Fruit fly (Drosophila melanogaster) whole organism, embryonic: Measurements from ENCODE around the gene CG7227.

Source experiments
- Adf1 ChIP-seq: fragments of 200-800 bp; sonication (Bioruptor generic); IDR thresholded peaks from 2 replicates; pipeline ENCODE4 v1.3.6; 2022; ENCODE audit warnings: missing biosample characterization, missing genetic modification characterization
- CG1024 ChIP-seq: fragments of 200-800 bp; sonication (Bioruptor generic); IDR thresholded peaks from 2 replicates; pipeline ENCODE4 v1.3.6; 2022; ENCODE audit warnings: missing biosample characterization, missing genetic modification characterization
- CG10431 ChIP-seq: fragments of 200-800 bp; sonication (Bioruptor generic); optimal IDR thresholded peaks from 3 replicates; lab custom pipeline; 2018; ENCODE audit warnings: missing biosample characterization, mild to moderate bottlenecking, missing genetic modification characterization
- CG11560 ChIP-seq: fragments of 200-800 bp; sonication (Bioruptor generic); IDR thresholded peaks from 3 replicates; pipeline ENCODE4 v1.3.6; 2022; ENCODE audit warnings: missing biosample characterization, missing genetic modification characterization
- CG12155 ChIP-seq: fragments of 200-800 bp; sonication (Bioruptor generic); optimal IDR thresholded peaks from 3 replicates; lab custom pipeline; 2016; ENCODE audit warnings: missing biosample characterization, missing genetic modification characterization
- CG13123 ChIP-seq: fragments of 200-800 bp; sonication (Bioruptor generic); optimal IDR thresholded peaks from 2 replicates; lab custom pipeline; 2016; ENCODE audit warnings: missing biosample characterization, missing genetic modification characterization
- CG13624 ChIP-seq: fragments of 200-800 bp; sonication (Bioruptor generic); optimal IDR thresholded peaks from 2 replicates; lab custom pipeline; 2016; ENCODE audit warnings: missing biosample characterization, missing genetic modification characterization
- CG1529 ChIP-seq: fragments of 200-800 bp; sonication (Bioruptor generic); optimal IDR thresholded peaks from 3 replicates; lab custom pipeline; 2018; ENCODE audit warnings: missing biosample characterization, missing genetic modification characterization
- CG15514 ChIP-seq: fragments of 200-800 bp; sonication (Bioruptor generic); optimal IDR thresholded peaks from 3 replicates; lab custom pipeline; 2017; ENCODE audit warnings: missing biosample characterization, missing genetic modification characterization, mild to moderate bottlenecking, moderate library complexity, missing genetic modification reagents
- CG16813 ChIP-seq: fragments of 200-800 bp; sonication (Bioruptor generic); IDR thresholded peaks from 3 replicates; pipeline ENCODE4 v1.3.6; 2022; ENCODE audit warnings: missing biosample characterization, missing genetic modification characterization; ENCODE audit not compliant: partially characterized antibody
- CG17829 ChIP-seq: fragments of 200-800 bp; optimal IDR thresholded peaks from 2 replicates; lab custom pipeline; 2019; ENCODE audit warnings: missing biosample characterization, mild to moderate bottlenecking, missing genetic modification characterization, moderate library complexity
- CG2116 ChIP-seq: fragments of 200-800 bp; sonication (Bioruptor generic); optimal IDR thresholded peaks from 3 replicates; lab custom pipeline; 2018; ENCODE audit warnings: missing biosample characterization, mild to moderate bottlenecking, missing genetic modification characterization
- CG30431 ChIP-seq: fragments of 200-800 bp; sonication (Bioruptor generic); optimal IDR thresholded peaks from 2 replicates; lab custom pipeline; 2017; ENCODE audit warnings: missing biosample characterization, missing genetic modification characterization
- CG31441 ChIP-seq: fragments of 200-800 bp; sonication (Bioruptor generic); IDR thresholded peaks from 2 replicates; pipeline ENCODE4 v1.3.6; 2022; ENCODE audit warnings: missing biosample characterization, missing genetic modification characterization
- CG3163 ChIP-seq: fragments of 200-800 bp; sonication (Bioruptor generic); optimal IDR thresholded peaks from 3 replicates; lab custom pipeline; 2016; ENCODE audit warnings: missing biosample characterization, missing genetic modification characterization
- CG3847 ChIP-seq: fragments of 200-800 bp; sonication (Bioruptor generic); IDR thresholded peaks from 2 replicates; pipeline ENCODE4 v1.3.6; 2022; ENCODE audit warnings: missing biosample characterization, missing genetic modification characterization
- CG4360 ChIP-seq: fragments of 200-800 bp; sonication (Bioruptor generic); IDR thresholded peaks from 2 replicates; pipeline ENCODE4 v1.3.6; 2022; ENCODE audit warnings: missing biosample characterization, missing genetic modification characterization
- CG7745 ChIP-seq: fragments of 200-800 bp; sonication (Bioruptor generic); optimal IDR thresholded peaks from 2 replicates; lab custom pipeline; 2018; ENCODE audit warnings: missing biosample characterization, mild to moderate bottlenecking, missing genetic modification characterization, moderate library complexity
- CG7987 ChIP-seq: fragments of 200-800 bp; sonication (Bioruptor generic); optimal IDR thresholded peaks from 2 replicates; lab custom pipeline; 2018; ENCODE audit warnings: missing biosample characterization, mild to moderate bottlenecking, missing genetic modification characterization, moderate library complexity
- Camta ChIP-seq: fragments of 200-800 bp; sonication (Bioruptor generic); optimal IDR thresholded peaks from 2 replicates; lab custom pipeline; 2016; ENCODE audit warnings: missing biosample characterization, missing genetic modification characterization
- D19A ChIP-seq: fragments of 200-800 bp; optimal IDR thresholded peaks from 3 replicates; lab custom pipeline; 2019; ENCODE audit warnings: missing biosample characterization, mild to moderate bottlenecking, missing genetic modification characterization, moderate library complexity
- HmgD ChIP-seq: fragments of 200-800 bp; sonication (Bioruptor generic); optimal IDR thresholded peaks from 3 replicates; lab custom pipeline; 2016; ENCODE audit warnings: missing biosample characterization, missing genetic modification characterization
- Hr51 ChIP-seq, 2 experiments: fragments of 200-800 bp; sonication (Bioruptor generic); optimal IDR thresholded peaks; 2 replicates in 1 of 2; 3 replicates in 1 of 2; lab custom pipeline; 2016 to 2018; ENCODE audit warnings: missing biosample characterization in 2 of 2, missing genetic modification characterization in 2 of 2, mild to moderate bottlenecking in 1 of 2, moderate library complexity in 1 of 2
- Lim3 ChIP-seq: fragments of 200-800 bp; sonication (Bioruptor generic); IDR thresholded peaks from 2 replicates; pipeline ENCODE4 v1.3.6; 2022; ENCODE audit warnings: missing biosample characterization, missing genetic modification characterization
- Nf-YA ChIP-seq: fragments of 200-800 bp; sonication (Bioruptor generic); IDR thresholded peaks from 2 replicates; pipeline ENCODE4 v1.3.6; 2022; ENCODE audit warnings: missing biosample characterization, missing genetic modification characterization
- Side ChIP-seq: fragments of 200-800 bp; sonication (Bioruptor generic); optimal IDR thresholded peaks from 2 replicates; lab custom pipeline; 2016; ENCODE audit warnings: missing biosample characterization, missing genetic modification characterization
- YL-1 ChIP-seq: fragments of 200-800 bp; sonication (Bioruptor generic); optimal IDR thresholded peaks from 3 replicates; lab custom pipeline; 2017; ENCODE audit warnings: missing biosample characterization, mild to moderate bottlenecking, missing genetic modification characterization
- cato ChIP-seq: fragments of 200-800 bp; sonication (Bioruptor generic); optimal IDR thresholded peaks from 2 replicates; lab custom pipeline; 2016; ENCODE audit warnings: missing biosample characterization, missing genetic modification characterization, borderline replicate concordance
- chn ChIP-seq: fragments of 200-800 bp; sonication (Bioruptor generic); optimal IDR thresholded peaks from 2 replicates; lab custom pipeline; 2016; ENCODE audit warnings: missing biosample characterization, missing genetic modification characterization
- cwo ChIP-seq: fragments of 200-800 bp; sonication (Bioruptor generic); optimal IDR thresholded peaks from 3 replicates; lab custom pipeline; 2017; ENCODE audit warnings: missing biosample characterization, missing genetic modification characterization, mild to moderate bottlenecking, moderate library complexity, missing genetic modification reagents
- dan ChIP-seq: fragments of 200-800 bp; sonication (Bioruptor generic); IDR thresholded peaks from 2 replicates; pipeline ENCODE4 v1.3.6; 2022; ENCODE audit warnings: missing biosample characterization, missing genetic modification characterization
- disco-r ChIP-seq: fragments of 200-800 bp; sonication (Bioruptor generic); optimal IDR thresholded peaks from 2 replicates; lab custom pipeline; 2016; ENCODE audit warnings: missing biosample characterization, missing genetic modification characterization
- dmrt11E ChIP-seq: fragments of 200-800 bp; sonication (Bioruptor generic); optimal IDR thresholded peaks from 3 replicates; lab custom pipeline; 2018; ENCODE audit warnings: missing biosample characterization, mild to moderate bottlenecking, missing genetic modification characterization, moderate library complexity
- gcm2 ChIP-seq: fragments of 200-800 bp; sonication (Bioruptor generic); optimal IDR thresholded peaks from 2 replicates; lab custom pipeline; 2016; ENCODE audit warnings: missing biosample characterization, missing genetic modification characterization
- kah ChIP-seq: fragments of 200-800 bp; sonication (Bioruptor generic); optimal IDR thresholded peaks from 2 replicates; lab custom pipeline; 2018; ENCODE audit warnings: missing biosample characterization, mild to moderate bottlenecking, missing genetic modification characterization
- maf-S ChIP-seq: fragments of 200-800 bp; sonication (Bioruptor generic); optimal IDR thresholded peaks from 2 replicates; lab custom pipeline; 2016; ENCODE audit warnings: missing biosample characterization, missing genetic modification characterization
- nom ChIP-seq: fragments of 200-800 bp; sonication (Bioruptor generic); optimal IDR thresholded peaks from 2 replicates; lab custom pipeline; 2017; ENCODE audit warnings: missing biosample characterization, missing genetic modification characterization, mild to moderate bottlenecking, moderate library complexity, missing genetic modification reagents
- pan ChIP-seq, 4 experiments: fragments of >200 bp in 3 of 4; fragments of 200-800 bp in 1 of 4; sonication (Bioruptor generic) in 1 of 4; optimal IDR thresholded peaks in 3 of 4; IDR thresholded peaks in 1 of 4; 2 replicates each; pipeline versions ENCODE4 v1.3.6 to Lab custom; 2017 to 2022; ENCODE audit warnings: missing biosample characterization in 2 of 4, missing genetic modification characterization in 2 of 4, mixed read lengths in 1 of 4
- pb ChIP-seq: fragments of 200-800 bp; sonication (Bioruptor generic); optimal IDR thresholded peaks from 3 replicates; lab custom pipeline; 2016; ENCODE audit warnings: missing biosample characterization, missing genetic modification characterization
- pros ChIP-seq: fragments of 200-800 bp; sonication (Bioruptor generic); optimal IDR thresholded peaks from 3 replicates; lab custom pipeline; 2019; ENCODE audit warnings: missing biosample characterization, mild to moderate bottlenecking, missing genetic modification characterization, moderate library complexity
- pzg ChIP-seq: fragments of 200-800 bp; sonication (Bioruptor generic); optimal IDR thresholded peaks from 3 replicates; lab custom pipeline; 2018; ENCODE audit warnings: missing biosample characterization, mild to moderate bottlenecking, missing genetic modification characterization, moderate library complexity
- ranshi ChIP-seq: fragments of 200-800 bp; sonication (Bioruptor generic); IDR thresholded peaks from 2 replicates; pipeline ENCODE4 v1.3.6; 2022; ENCODE audit warnings: missing biosample characterization, missing genetic modification characterization
- rib ChIP-seq: fragments of 200-800 bp; sonication (Bioruptor generic); IDR thresholded peaks from 2 replicates; pipeline ENCODE4 v1.3.6; 2022; ENCODE audit warnings: missing biosample characterization, missing genetic modification characterization
- salm ChIP-seq: fragments of 200-800 bp; sonication (Bioruptor generic); optimal IDR thresholded peaks from 2 replicates; lab custom pipeline; 2018; ENCODE audit warnings: missing biosample characterization, mild to moderate bottlenecking, missing genetic modification characterization
- sd ChIP-seq: fragments of 200-800 bp; sonication (Bioruptor generic); optimal IDR thresholded peaks from 3 replicates; lab custom pipeline; 2018; ENCODE audit warnings: missing biosample characterization, mild to moderate bottlenecking, missing genetic modification characterization, moderate library complexity
- trh ChIP-seq: fragments of 200-800 bp; sonication (Bioruptor generic); optimal IDR thresholded peaks from 2 replicates; lab custom pipeline; 2016; ENCODE audit warnings: missing biosample characterization, missing genetic modification characterization
- tup ChIP-seq: fragments of 200-800 bp; sonication (Bioruptor generic); optimal IDR thresholded peaks from 2 replicates; lab custom pipeline; 2016; ENCODE audit warnings: missing biosample characterization, mild to moderate bottlenecking, missing genetic modification characterization, moderate library complexity

Gene CG7227

DNA sequence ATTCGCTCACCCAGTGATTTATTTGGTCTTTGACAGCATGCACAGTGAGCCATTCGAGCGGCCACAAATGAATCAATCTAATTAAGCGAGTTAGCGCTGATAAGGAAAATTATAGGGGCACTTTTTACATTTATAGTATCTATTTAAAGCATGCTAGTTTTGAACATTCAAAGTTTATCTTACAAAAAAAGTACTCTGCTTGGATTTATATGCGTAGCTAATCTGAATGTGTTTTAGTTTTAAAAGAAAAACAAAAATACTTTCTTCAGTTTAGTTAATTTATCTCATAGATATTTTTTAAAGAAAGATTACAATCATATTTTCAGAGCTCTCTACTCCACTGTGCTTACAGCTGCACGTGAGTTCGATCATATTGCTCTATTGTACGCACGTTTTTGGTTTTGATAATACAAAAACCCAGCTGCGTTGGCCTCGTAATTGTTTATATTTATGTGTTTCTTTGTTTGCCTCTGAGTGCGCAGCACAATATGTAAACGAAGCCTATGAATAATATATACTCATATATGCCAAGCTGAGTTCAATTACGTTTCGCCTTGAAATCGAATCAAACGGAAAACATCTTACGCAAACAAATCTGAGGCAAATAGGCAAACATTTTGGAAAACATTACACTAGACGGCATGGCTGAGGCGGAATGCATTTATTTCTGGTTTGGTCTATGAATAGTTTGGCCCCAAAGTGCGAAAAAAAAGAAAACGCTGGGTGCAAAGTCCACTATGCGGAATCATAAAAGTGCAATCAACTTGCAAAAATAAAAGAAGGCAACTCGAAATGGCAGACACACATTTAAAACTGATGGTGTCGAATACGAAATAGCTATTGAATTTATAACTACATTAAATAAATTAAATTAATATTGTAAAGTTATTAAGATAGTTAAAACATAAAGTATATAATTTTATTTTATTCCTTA lies 4.0 kb upstream of the CG7227 start (continued):
- TF ChIP-seq CG12155 (GFP tag; lab: Kevin White, UChicago), result peak; percentile 71
- TF ChIP-seq ranshi (GFP tag; lab: Robert Waterston, UW), result peak; percentile 76; the same call in 1 of the 2 replicates
- peak; percentile 68 for TF ChIP-seq sd (tag; lab: Kevin White, UChicago)
- TF ChIP-seq cwo (GFP tag; lab: Kevin White, UChicago), result peak; percentile 100
- TF ChIP-seq CG7987 (GFP tag; lab: Kevin White, UChicago), result peak; percentile 17
- peak; percentile 62 for TF ChIP-seq Nf-YA (GFP tag; lab: Robert Waterston, UW)
- TF ChIP-seq nom (GFP tag; lab: Kevin White, UChicago), result peak; percentile 84
- no peak for TF ChIP-seq CG16813 (GFP tag; lab: Robert Waterston, UW)
- peak; percentile 83 for TF ChIP-seq CG1529 (GFP tag; lab: Kevin White, UChicago)
- peak; percentile 57 for TF ChIP-seq Adf1 (GFP tag; lab: Robert Waterston, UW)
- peak; percentile 48 for TF ChIP-seq CG3163 (GFP tag; lab: Kevin White, UChicago)
- peak; percentile 73 for TF ChIP-seq cato (GFP tag; lab: Kevin White, UChicago)
- TF ChIP-seq CG2116 (GFP tag; lab: Kevin White, UChicago), result peak; percentile 67
- peak; percentile 77 for TF ChIP-seq CG11560 (tag; lab: Robert Waterston, UW)
- TF ChIP-seq CG17829 (tag; lab: Kevin White, UChicago), result peak; percentile 91
- peak; percentile 80 for TF ChIP-seq chn
- peak; percentile 72 for TF ChIP-seq CG15514 (GFP tag; lab: Kevin White, UChicago)
- peak; percentile 67 for TF ChIP-seq salm
- peak; percentile 33 for TF ChIP-seq pros (GFP tag; lab: Kevin White, UChicago)
- TF ChIP-seq gcm2 (GFP tag; lab: Kevin White, UChicago), result peak; percentile 66
- TF ChIP-seq rib (GFP tag; lab: Robert Waterston, UW), result 0 out of 2 replicates have a peak, but pooled peaks have one; percentile 28
- peak; percentile 82 for TF ChIP-seq Side (GFP tag; lab: Kevin White, UChicago)
- TF ChIP-seq tup, result peak; percentile 10
- TF ChIP-seq D19A (tag; lab: Kevin White, UChicago), result peak; percentile 81
- TF ChIP-seq pzg (GFP tag; lab: Kevin White, UChicago), result no peak
- peak; percentile 61 for TF ChIP-seq YL-1 (GFP tag; lab: Kevin White, UChicago)
- peak; percentile 84 for TF ChIP-seq dmrt11E (tag; lab: Kevin White, UChicago)
- no peak for TF ChIP-seq HmgD
- TF ChIP-seq dan (GFP tag; lab: Robert Waterston, UW), result peak; percentile 63
- no peak for TF ChIP-seq CG4360 (GFP tag; lab: Robert Waterston, UW)
- no peak for TF ChIP-seq CG10431 (GFP tag; lab: Kevin White, UChicago)
- peak; percentile 44 for TF ChIP-seq CG13123 (GFP tag; lab: Kevin White, UChicago)
- peak; percentile 66 for TF ChIP-seq trh (GFP tag; lab: Kevin White, UChicago)
- no peak for TF ChIP-seq pan (optimal IDR thresholded peaks at IDR 0.05; lab: Kevin White, UChicago)
- TF ChIP-seq pan (GFP tag; optimal IDR thresholded peaks at IDR 0.05 in 1 of 2, IDR thresholded peaks at IDR 0.05 in 1 of 2), result peak in 1 of 2 experiments; percentile 87
- TF ChIP-seq CG1024 (GFP tag; lab: Robert Waterston, UW), result 0 out of 2 replicates have a peak, but pooled peaks have one; percentile 28
- TF ChIP-seq maf-S (GFP tag; lab: Kevin White, UChicago), result peak; percentile 68
- TF ChIP-seq kah, result peak; percentile 76
- TF ChIP-seq disco-r (GFP tag; lab: Kevin White, UChicago), result peak; percentile 70
- TF ChIP-seq CG7745 (tag; lab: Kevin White, UChicago), result no peak
- TF ChIP-seq CG30431 (GFP tag; lab: Kevin White, UChicago), result peak; percentile 78
- peak; percentile 82 for TF ChIP-seq Camta
- peak; percentile 86 for TF ChIP-seq CG13624 (GFP tag; lab: Kevin White, UChicago)
- peak; percentile 86 for TF ChIP-seq CG3847 (GFP tag; lab: Robert Waterston, UW)
- TF ChIP-seq pb (GFP tag; lab: Kevin White, UChicago), result peak; percentile 63
- peak; percentile 75 to 95 for TF ChIP-seq Hr51 (GFP tag; optimal IDR thresholded peaks at IDR 0.05; lab: Kevin White, UChicago)
- TF ChIP-seq Lim3 (GFP tag; lab: Robert Waterston, UW), result 0 out of 2 replicates have a peak, but pooled peaks have one; percentile 41
- peak; percentile 91 for TF ChIP-seq CG31441 (GFP tag; lab: Robert Waterston, UW)
